Fruit fly (Drosophila melanogaster): ENCODE measurements around the gene CG8028.

The CG8028 gene

dm6 chrX:19247200-19248052 is 32.7 kb downstream of the CG8028 start, which contains the start of gene CG7992 (continued):
- TF ChIP-seq CG8478 (optimal IDR thresholded peaks at IDR 0.05) (no peak), wdn (GFP tag; IDR thresholded peaks at IDR 0.05) (no peak), seq (GFP tag; IDR thresholded peaks at IDR 0.05) (no peak; the same call in 1 of the 2 replicates), ara (GFP tag; IDR thresholded peaks at IDR 0.05) (no peak), Hr39 (optimal IDR thresholded peaks at IDR 0.05) (no peak), HmgD (GFP tag; optimal IDR thresholded peaks at IDR 0.05) (no peak), org-1 (GFP tag; optimal IDR thresholded peaks at IDR 0.05) (peak; percentile 63), CG7271 (tag; optimal IDR thresholded peaks at IDR 0.05) (no peak), trh (GFP tag; optimal IDR thresholded peaks at IDR 0.05) (no peak), Sry-δ (GFP tag; optimal IDR thresholded peaks at IDR 0.05) (peak; percentile 15), klu (GFP tag; IDR thresholded peaks at IDR 0.05) (no peak), CG7839 (tag; optimal IDR thresholded peaks at IDR 0.05) (peak; percentile 75), CG4424 (GFP tag; optimal IDR thresholded peaks at IDR 0.05) (peak; percentile 41), PHDP (tag; optimal IDR thresholded peaks at IDR 0.05) (peak; percentile 56), CG14667 (GFP tag; IDR thresholded peaks at IDR 0.05) (no peak), CG9932 (GFP tag; IDR thresholded peaks at IDR 0.05) (0 out of 2 replicates have a peak, but pooled peaks have one; percentile 21), CG12942 (GFP tag; optimal IDR thresholded peaks at IDR 0.05) (peak; percentile 28), CG16779 (GFP tag; IDR thresholded peaks at IDR 0.05) (no peak), D19B (GFP tag; optimal IDR thresholded peaks at IDR 0.05) (peak; percentile 53), tgo (GFP tag; IDR thresholded peaks at IDR 0.05) (0 out of 3 replicates have a peak, but pooled peaks have one; percentile 45), CG6854 (GFP tag; optimal IDR thresholded peaks at IDR 0.05) (peak; percentile 47), Hr3 (GFP tag; optimal IDR thresholded peaks at IDR 0.05) (peak; percentile 62), gro (GFP tag; optimal IDR thresholded peaks at IDR 0.05) (peak; percentile 78), Fer3 (tag; optimal IDR thresholded peaks at IDR 0.05) (peak; percentile 52), wor (GFP tag; IDR thresholded peaks at IDR 0.05) (no peak), CG15696 (tag; optimal IDR thresholded peaks at IDR 0.05) (no peak), Nf-YB (GFP tag; optimal IDR thresholded peaks at IDR 0.05) (peak; percentile 25), NC2β (GFP tag; optimal IDR thresholded peaks at IDR 0.05) (no peak), nmo (GFP tag; optimal IDR thresholded peaks at IDR 0.05) (peak; percentile 66), dmrt99B (tag; optimal IDR thresholded peaks at IDR 0.05) (peak; percentile 73), gcm2 (GFP tag; optimal IDR thresholded peaks at IDR 0.05) (no peak), chif (GFP tag; optimal IDR thresholded peaks at IDR 0.05) (peak; percentile 47 to 52), vvl (GFP tag; IDR thresholded peaks at IDR 0.05) (no peak), CG14050 (GFP tag; IDR thresholded peaks at IDR 0.05) (no peak), schlank (tag; optimal IDR thresholded peaks at IDR 0.05) (peak; percentile 5), Dad (GFP tag; optimal IDR thresholded peaks at IDR 0.05) (peak; percentile 0), kay (GFP tag; optimal IDR thresholded peaks at IDR 0.05) (peak; percentile 88), NfI (GFP tag; optimal IDR thresholded peaks at IDR 0.05) (peak; percentile 49), dpn (GFP tag; optimal IDR thresholded peaks at IDR 0.05) (peak; percentile 31 to 61), grau (tag; optimal IDR thresholded peaks at IDR 0.05) (peak; percentile 65), Hmr (GFP tag; optimal IDR thresholded peaks at IDR 0.05) (peak; percentile 75), pzg (GFP tag; optimal IDR thresholded peaks at IDR 0.05) (no peak), Hand (GFP tag; optimal IDR thresholded peaks at IDR 0.05) (no peak), ind (GFP tag; optimal IDR thresholded peaks at IDR 0.05) (peak; percentile 54), ato (GFP tag; IDR thresholded peaks at IDR 0.05; ENCODE audit: partially characterized antibody) (no peak), fd64A (GFP tag; optimal IDR thresholded peaks at IDR 0.05) (no peak), CG15073 (GFP tag; optimal IDR thresholded peaks at IDR 0.05) (no peak), Hmx (GFP tag; optimal IDR thresholded peaks at IDR 0.05) (peak; percentile 7), cad (GFP tag; optimal IDR thresholded peaks at IDR 0.05) (no peak), tx (GFP tag; optimal IDR thresholded peaks at IDR 0.05) (peak; percentile 52), ttk (GFP tag; IDR thresholded peaks at IDR 0.05) (0 out of 2 replicates have a peak, but pooled peaks have one; percentile 23)
